Fruit fly (Drosophila melanogaster) whole organism: ENCODE data around the gene CG9021.

Experiments used
- CG8478 ChIP-seq: fragments of >200 bp; optimal IDR thresholded peaks from 2 replicates; lab custom pipeline; 2018; ENCODE audit warnings: inconsistent platforms
- Dll ChIP-seq: fragments of >200 bp; optimal IDR thresholded peaks from 2 replicates; lab custom pipeline; 2017
- EcR ChIP-seq, 2 experiments: fragments of >200 bp; optimal IDR thresholded peaks; 2 replicates each; lab custom pipeline; 2017; ENCODE audit warnings: missing biosample characterization in 2 of 2, missing genetic modification characterization in 2 of 2, missing genetic modification reagents in 2 of 2
- pan ChIP-seq: fragments of >200 bp; optimal IDR thresholded peaks from 2 replicates; lab custom pipeline; 2017
- psq ChIP-seq: fragments of >200 bp; optimal IDR thresholded peaks from 2 replicates; lab custom pipeline; 2017
- usp ChIP-seq: fragments of >200 bp; optimal IDR thresholded peaks from 2 replicates; lab custom pipeline; 2017; ENCODE audit warnings: missing biosample characterization, missing genetic modification characterization, mixed read lengths

- TF ChIP-seq usp (GFP tag; lab: Kevin White, UChicago) (no peak), psq (lab: Kevin White, UChicago) (no peak), EcR (GFP tag; optimal IDR thresholded peaks at IDR 0.05; lab: Kevin White, UChicago) (no peak), Dll (lab: Kevin White, UChicago) (no peak), pan (lab: Kevin White, UChicago) (no peak), CG8478 (no peak)
These were observed 27.9 kb downstream of the CG9021 start for dm6 chr2L:5876474-5877067.
